Worm (Caenorhabditis elegans) whole organism, early embryonic: Measurements from ENCODE around the gene C26B9.7.

ENCODE experiments used
- B0310.2 ChIP-seq: sonication (generic microtip); optimal IDR thresholded peaks from 2 replicates; lab custom pipeline; 2016; ENCODE audit warnings: mild to moderate bottlenecking, missing genetic modification characterization, missing compliant biosample characterization
- ama-1 ChIP-seq: fragments of 150-350 bp; optimal IDR thresholded peaks from 2 replicates; lab custom pipeline; 2014
- ceh-13 ChIP-seq: fragments of 200-800 bp; sonication (Bioruptor generic); optimal IDR thresholded peaks from 2 replicates; lab custom pipeline; 2018; ENCODE audit warnings: mild to moderate bottlenecking, missing genetic modification characterization, missing compliant biosample characterization
- ets-7 ChIP-seq: sonication (generic microtip); optimal IDR thresholded peaks from 2 replicates; lab custom pipeline; 2016; ENCODE audit warnings: missing genotype, missing genetic modification characterization, missing compliant biosample characterization
- hmg-4 ChIP-seq: fragments of 200-800 bp; sonication (Bioruptor generic); optimal IDR thresholded peaks from 2 replicates; lab custom pipeline; 2018; ENCODE audit warnings: mild to moderate bottlenecking, missing genetic modification characterization, missing compliant biosample characterization
- hnd-1 ChIP-seq: sonication (generic microtip); optimal IDR thresholded peaks from 2 replicates; lab custom pipeline; 2016; ENCODE audit warnings: missing genetic modification characterization, missing compliant biosample characterization
- tbx-11 ChIP-seq: fragments of 200-800 bp; sonication (Bioruptor generic); IDR thresholded peaks from 2 replicates; pipeline ENCODE4 v1.3.6; 2022; ENCODE audit warnings: missing genetic modification characterization, missing compliant biosample characterization

ce11 chrX:5377307-5377706, 35.2 kb downstream of the C26B9.7 start, which contains the start of gene sek-5:
- TF ChIP-seq tbx-11 (GFP tag; lab: Robert Waterston, UW) (no peak), ama-1 (lab: Kevin White, UChicago) (no peak), B0310.2 (no peak), hmg-4 (GFP tag; lab: Kevin White, UChicago) (no peak), hnd-1 (no peak), ets-7 (no peak), ceh-13 (no peak)
